Fruit fly (Drosophila melanogaster) whole organism, embryonic: Measurements from ENCODE around the gene nan.

ENCODE experiments used
- Ada2b ChIP-seq: fragments of 200-800 bp; sonication (Bioruptor generic); IDR thresholded peaks from 2 replicates; pipeline ENCODE4 v1.3.6; 2022; ENCODE audit warnings: missing biosample characterization, missing genetic modification characterization
- Asciz ChIP-seq: fragments of 200-800 bp; sonication (Bioruptor generic); optimal IDR thresholded peaks from 2 replicates; lab custom pipeline; 2017; ENCODE audit warnings: missing biosample characterization, mild to moderate bottlenecking, missing genetic modification characterization, missing genetic modification reagents
- CG10267 ChIP-seq: fragments of 200-800 bp; sonication (Bioruptor generic); optimal IDR thresholded peaks from 2 replicates; lab custom pipeline; 2018; ENCODE audit warnings: missing biosample characterization, mild to moderate bottlenecking, missing genetic modification characterization, moderate library complexity
- CG10979 ChIP-seq: fragments of 200-800 bp; sonication (Bioruptor generic); optimal IDR thresholded peaks from 2 replicates; lab custom pipeline; 2018; ENCODE audit warnings: missing biosample characterization, mild to moderate bottlenecking, missing genetic modification characterization, moderate library complexity
- CG11093 ChIP-seq: fragments of 200-800 bp; sonication (Bioruptor generic); IDR thresholded peaks from 3 replicates; pipeline ENCODE4 v1.3.6; 2022; ENCODE audit warnings: missing biosample characterization, missing genetic modification characterization
- CG11398 ChIP-seq: fragments of 200-800 bp; sonication (Bioruptor generic); optimal IDR thresholded peaks from 2 replicates; lab custom pipeline; 2016; ENCODE audit warnings: missing biosample characterization, missing genetic modification characterization
- CG12391 ChIP-seq: fragments of 200-800 bp; sonication (Bioruptor generic); optimal IDR thresholded peaks from 3 replicates; lab custom pipeline; 2018; ENCODE audit warnings: missing biosample characterization, mild to moderate bottlenecking, missing genetic modification characterization, moderate library complexity
- CG12942 ChIP-seq: fragments of 200-800 bp; sonication (Bioruptor generic); optimal IDR thresholded peaks from 3 replicates; lab custom pipeline; 2016; ENCODE audit warnings: missing biosample characterization, missing genetic modification characterization
- CG14710 ChIP-seq: fragments of 200-800 bp; sonication (Bioruptor generic); optimal IDR thresholded peaks from 3 replicates; lab custom pipeline; 2019; ENCODE audit warnings: missing biosample characterization, mild to moderate bottlenecking, missing genetic modification characterization, moderate library complexity
- CG15011 ChIP-seq: fragments of 200-800 bp; sonication (Bioruptor generic); optimal IDR thresholded peaks from 3 replicates; lab custom pipeline; 2018; ENCODE audit warnings: missing biosample characterization, mild to moderate bottlenecking, missing genetic modification characterization
- CG15514 ChIP-seq: fragments of 200-800 bp; sonication (Bioruptor generic); optimal IDR thresholded peaks from 3 replicates; lab custom pipeline; 2017; ENCODE audit warnings: missing biosample characterization, missing genetic modification characterization, mild to moderate bottlenecking, moderate library complexity, missing genetic modification reagents
- CG17186 ChIP-seq: fragments of 200-800 bp; sonication (Bioruptor generic); optimal IDR thresholded peaks from 3 replicates; lab custom pipeline; 2017; ENCODE audit warnings: missing biosample characterization, missing genetic modification reagents, missing genetic modification characterization
- CG17359 ChIP-seq: fragments of 200-800 bp; sonication (Bioruptor generic); optimal IDR thresholded peaks from 3 replicates; lab custom pipeline; 2018; ENCODE audit warnings: missing biosample characterization, mild to moderate bottlenecking, missing genetic modification characterization, moderate library complexity
- CG18476 ChIP-seq: fragments of 200-800 bp; sonication (Bioruptor generic); optimal IDR thresholded peaks from 2 replicates; lab custom pipeline; 2016; ENCODE audit warnings: missing biosample characterization, mild to moderate bottlenecking, missing genetic modification characterization
- CG18599 ChIP-seq: fragments of 200-800 bp; sonication (Bioruptor generic); optimal IDR thresholded peaks from 3 replicates; lab custom pipeline; 2017; ENCODE audit warnings: missing biosample characterization, missing genetic modification characterization, mild to moderate bottlenecking, moderate library complexity, missing genetic modification reagents
- CG3065 ChIP-seq: fragments of 200-800 bp; sonication (Bioruptor generic); optimal IDR thresholded peaks from 2 replicates; lab custom pipeline; 2016; ENCODE audit warnings: missing biosample characterization, missing genetic modification characterization
- CG33557 ChIP-seq: fragments of 200-800 bp; sonication (Bioruptor generic); optimal IDR thresholded peaks from 2 replicates; lab custom pipeline; 2019; ENCODE audit warnings: missing biosample characterization, mild to moderate bottlenecking, missing genetic modification characterization, moderate library complexity
- CG42726 ChIP-seq: fragments of 200-800 bp; sonication (Bioruptor generic); IDR thresholded peaks from 2 replicates; pipeline ENCODE4 v1.3.6; 2022; ENCODE audit warnings: missing biosample characterization, missing genetic modification characterization; ENCODE audit not compliant: partially characterized antibody
- CG4360 ChIP-seq: fragments of 200-800 bp; sonication (Bioruptor generic); IDR thresholded peaks from 2 replicates; pipeline ENCODE4 v1.3.6; 2022; ENCODE audit warnings: missing biosample characterization, missing genetic modification characterization
- CG4424 ChIP-seq: fragments of 200-800 bp; sonication (Bioruptor generic); optimal IDR thresholded peaks from 3 replicates; lab custom pipeline; 2016; ENCODE audit warnings: missing biosample characterization, missing genetic modification characterization
- CG4730 ChIP-seq: fragments of 200-800 bp; sonication (Bioruptor generic); IDR thresholded peaks from 2 replicates; pipeline ENCODE4 v1.3.6; 2022; ENCODE audit warnings: missing biosample characterization, missing genetic modification characterization
- CG4820 ChIP-seq: fragments of 200-800 bp; sonication (Bioruptor generic); optimal IDR thresholded peaks from 3 replicates; lab custom pipeline; 2016; ENCODE audit warnings: missing biosample characterization, missing genetic modification characterization
- CG4854 ChIP-seq: fragments of 200-800 bp; sonication (Bioruptor generic); optimal IDR thresholded peaks from 2 replicates; lab custom pipeline; 2016; ENCODE audit warnings: missing biosample characterization, missing genetic modification characterization, inconsistent platforms
- CG6854 ChIP-seq: fragments of 200-800 bp; sonication (Bioruptor generic); optimal IDR thresholded peaks from 3 replicates; lab custom pipeline; 2017; ENCODE audit warnings: missing biosample characterization, mild to moderate bottlenecking, missing genetic modification characterization
- CG7357 ChIP-seq: fragments of 200-800 bp; sonication (Bioruptor generic); IDR thresholded peaks from 3 replicates; pipeline ENCODE4 v1.3.6; 2022; ENCODE audit warnings: missing biosample characterization, missing genetic modification characterization
- CG7963 ChIP-seq: fragments of 200-800 bp; sonication (Bioruptor generic); IDR thresholded peaks from 3 replicates; pipeline ENCODE4 v1.3.6; 2022; ENCODE audit warnings: missing biosample characterization, missing genetic modification characterization; ENCODE audit not compliant: partially characterized antibody
- CG7987 ChIP-seq: fragments of 200-800 bp; sonication (Bioruptor generic); optimal IDR thresholded peaks from 2 replicates; lab custom pipeline; 2018; ENCODE audit warnings: missing biosample characterization, mild to moderate bottlenecking, missing genetic modification characterization, moderate library complexity
- CG8924 ChIP-seq: fragments of 200-800 bp; optimal IDR thresholded peaks from 3 replicates; lab custom pipeline; 2019; ENCODE audit warnings: missing biosample characterization, mild to moderate bottlenecking, missing genetic modification characterization, moderate library complexity
- CG9215 ChIP-seq: fragments of 200-800 bp; sonication (Bioruptor generic); IDR thresholded peaks from 2 replicates; pipeline ENCODE4 v1.3.6; 2022; ENCODE audit warnings: missing biosample characterization, missing genetic modification characterization
- CG9797 ChIP-seq: fragments of 200-800 bp; sonication (Bioruptor generic); optimal IDR thresholded peaks from 3 replicates; lab custom pipeline; 2018; ENCODE audit warnings: missing biosample characterization, mild to moderate bottlenecking, missing genetic modification characterization
- Dek ChIP-seq: fragments of 200-800 bp; sonication (Bioruptor generic); optimal IDR thresholded peaks from 3 replicates; lab custom pipeline; 2019; ENCODE audit warnings: missing biosample characterization, mild to moderate bottlenecking, missing genetic modification characterization, moderate library complexity
- Ets65A ChIP-seq: fragments of 200-800 bp; sonication (Bioruptor generic); peaks from one replicate; lab custom pipeline; 2016; ENCODE audit warnings: missing biosample characterization, missing genetic modification characterization
- Hr39 ChIP-seq: fragments of >200 bp; optimal IDR thresholded peaks from 2 replicates; lab custom pipeline; 2017
- Lpt ChIP-seq: fragments of >200 bp; optimal IDR thresholded peaks from 2 replicates; lab custom pipeline; 2018; ENCODE audit warnings: missing biosample characterization, missing genetic modification characterization
- MBD-R2 ChIP-seq: fragments of 200-800 bp; sonication (Bioruptor generic); IDR thresholded peaks from 2 replicates; pipeline ENCODE4 v1.3.6; 2022; ENCODE audit warnings: missing biosample characterization, missing genetic modification characterization
- MTF-1 ChIP-seq: fragments of 200-800 bp; sonication (Bioruptor generic); optimal IDR thresholded peaks from 2 replicates; lab custom pipeline; 2018; ENCODE audit warnings: missing biosample characterization, mild to moderate bottlenecking, missing genetic modification characterization, borderline replicate concordance
- Optix ChIP-seq: fragments of 200-800 bp; sonication (Bioruptor generic); IDR thresholded peaks from 3 replicates; pipeline ENCODE4 v1.3.6; 2022; ENCODE audit warnings: missing biosample characterization, missing genetic modification characterization
- Pdp1 ChIP-seq, 2 experiments: fragments of 200-800 bp; sonication (Bioruptor generic); optimal IDR thresholded peaks; 3 replicates each; lab custom pipeline; 2016; ENCODE audit warnings: missing biosample characterization in 2 of 2, missing genetic modification characterization in 2 of 2, mild to moderate bottlenecking in 1 of 2, moderate library complexity in 1 of 2
- Rfx ChIP-seq: fragments of 200-800 bp; sonication (Bioruptor generic); IDR thresholded peaks from 2 replicates; pipeline ENCODE4 v1.3.6; 2022; ENCODE audit warnings: missing biosample characterization, missing genetic modification characterization
- Side ChIP-seq: fragments of 200-800 bp; sonication (Bioruptor generic); optimal IDR thresholded peaks from 2 replicates; lab custom pipeline; 2016; ENCODE audit warnings: missing biosample characterization, missing genetic modification characterization
- Spps ChIP-seq: fragments of 200-800 bp; sonication (Bioruptor generic); optimal IDR thresholded peaks from 2 replicates; lab custom pipeline; 2018; ENCODE audit warnings: missing biosample characterization, mild to moderate bottlenecking, missing genetic modification characterization
- Stat92E ChIP-seq, 3 experiments: fragments of >200 bp in 2 of 3; fragments of 200-800 bp in 1 of 3; sonication (Bioruptor generic) in 1 of 3; optimal IDR thresholded peaks; 2 replicates each; lab custom pipeline; 2017 to 2019; ENCODE audit warnings: missing biosample characterization in 3 of 3, missing genetic modification characterization in 3 of 3, mild to moderate bottlenecking in 1 of 3, moderate library complexity in 1 of 3
- bcd ChIP-seq: fragments of 200-800 bp; sonication (Bioruptor generic); optimal IDR thresholded peaks from 2 replicates; lab custom pipeline; 2017; ENCODE audit warnings: missing biosample characterization, mild to moderate bottlenecking, missing genetic modification characterization
- cas ChIP-seq: fragments of 200-800 bp; sonication (Bioruptor generic); IDR thresholded peaks from 2 replicates; pipeline ENCODE4 v1.3.6; 2022; ENCODE audit warnings: missing biosample characterization, missing genetic modification characterization
- dpn ChIP-seq, 2 experiments: fragments of 200-800 bp; sonication (Bioruptor generic); optimal IDR thresholded peaks; 3 replicates each; lab custom pipeline; 2016; ENCODE audit warnings: missing biosample characterization in 2 of 2, missing genetic modification characterization in 2 of 2
- en ChIP-seq: fragments of 200-800 bp; sonication (Bioruptor generic); optimal IDR thresholded peaks from 2 replicates; lab custom pipeline; 2016; ENCODE audit warnings: missing biosample characterization, missing genetic modification characterization
- ewg ChIP-seq: fragments of 200-800 bp; sonication (Bioruptor generic); optimal IDR thresholded peaks from 3 replicates; lab custom pipeline; 2017; ENCODE audit warnings: mild to moderate bottlenecking, missing biosample characterization, missing genetic modification reagents, missing genetic modification characterization
- kay ChIP-seq: fragments of 200-800 bp; sonication (Bioruptor generic); optimal IDR thresholded peaks from 2 replicates; lab custom pipeline; 2016; ENCODE audit warnings: missing biosample characterization, missing genetic modification characterization
- sr ChIP-seq: fragments of 200-800 bp; sonication (Bioruptor generic); IDR thresholded peaks from 3 replicates; pipeline ENCODE4 v1.3.6; 2022; ENCODE audit warnings: missing biosample characterization, missing genetic modification characterization
- unpg ChIP-seq: fragments of 200-800 bp; sonication (Bioruptor generic); optimal IDR thresholded peaks from 3 replicates; lab custom pipeline; 2018; ENCODE audit warnings: missing biosample characterization, mild to moderate bottlenecking, missing genetic modification characterization, moderate library complexity
- yki ChIP-seq: fragments of >200 bp; optimal IDR thresholded peaks from 3 replicates; lab custom pipeline; 2018
- zf30C ChIP-seq: fragments of 200-800 bp; sonication (Bioruptor generic); optimal IDR thresholded peaks from 3 replicates; lab custom pipeline; 2018; ENCODE audit warnings: missing biosample characterization, mild to moderate bottlenecking, missing genetic modification characterization

Gene nan

DNA sequence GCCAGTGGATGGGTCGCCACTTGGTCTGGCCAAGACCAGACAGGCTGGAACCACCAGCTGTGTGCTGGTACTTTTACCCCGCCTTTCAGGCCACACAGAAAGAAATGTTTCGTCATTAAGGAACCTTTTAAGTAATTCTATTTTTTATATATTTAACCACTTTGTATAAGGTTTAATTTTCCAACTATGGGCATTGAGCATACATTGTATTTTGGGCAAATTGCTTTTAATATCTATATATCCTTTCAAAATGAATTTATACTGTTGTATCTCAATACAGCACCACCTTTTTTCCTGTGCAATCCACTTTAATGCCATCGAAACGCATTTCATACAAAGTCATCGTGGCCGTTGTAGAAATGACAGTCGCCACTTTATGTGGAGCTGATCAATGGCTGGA lies 43.1 kb downstream of the nan start (continued):
- TF ChIP-seq CG7357 (GFP tag; lab: Robert Waterston, UW) (no peak), CG3065 (no peak), CG18599 (GFP tag; lab: Kevin White, UChicago) (no peak), Hr39 (lab: Kevin White, UChicago) (no peak), CG18476 (GFP tag; lab: Kevin White, UChicago) (no peak), en (GFP tag; lab: Kevin White, UChicago) (no peak), zf30C (GFP tag; lab: Kevin White, UChicago) (peak; percentile 48), unpg (peak; percentile 26), Pdp1 (GFP tag; optimal IDR thresholded peaks at IDR 0.05; lab: Kevin White, UChicago) (no peak), Optix (GFP tag; lab: Robert Waterston, UW) (no peak), dpn (GFP tag; optimal IDR thresholded peaks at IDR 0.05; lab: Kevin White, UChicago) (no peak), yki (lab: Kevin White, UChicago) (no peak), Spps (tag; lab: Kevin White, UChicago) (peak; percentile 10), Ets65A (GFP tag; lab: Kevin White, UChicago) (peak; percentile 62), Stat92E (GFP tag; optimal IDR thresholded peaks at IDR 0.05; lab: Kevin White, UChicago) (no peak), CG15011 (peak; percentile 5), CG9215 (no peak), Lpt (GFP tag; lab: Kevin White, UChicago) (no peak), CG42726 (no peak), Dek (tag; lab: Kevin White, UChicago) (no peak), CG4854 (GFP tag; lab: Kevin White, UChicago) (no peak), CG11093 (GFP tag; lab: Robert Waterston, UW) (no peak), CG9797 (GFP tag; lab: Kevin White, UChicago) (no peak), CG17359 (tag; lab: Kevin White, UChicago) (peak; percentile 13), sr (GFP tag; lab: Robert Waterston, UW) (no peak), CG14710 (tag; lab: Kevin White, UChicago) (peak; percentile 54), Rfx (GFP tag; lab: Robert Waterston, UW) (no peak), CG33557 (no peak), CG12391 (tag; lab: Kevin White, UChicago) (peak; percentile 21), CG10267 (tag; lab: Kevin White, UChicago) (peak; percentile 36), CG8924 (peak; percentile 3), CG4424 (GFP tag; lab: Kevin White, UChicago) (peak; percentile 13), cas (no peak), bcd (no peak), CG17186 (GFP tag; lab: Kevin White, UChicago) (no peak), CG10979 (tag; lab: Kevin White, UChicago) (peak; percentile 70), ewg (GFP tag; lab: Kevin White, UChicago) (no peak), CG4730 (GFP tag; lab: Robert Waterston, UW) (no peak), CG11398 (GFP tag; lab: Kevin White, UChicago) (no peak), MTF-1 (GFP tag; lab: Kevin White, UChicago) (no peak), Ada2b (no peak), CG4820 (GFP tag; lab: Kevin White, UChicago) (peak; percentile 6), Side (GFP tag; lab: Kevin White, UChicago) (no peak), CG7963 (GFP tag; lab: Robert Waterston, UW) (no peak), Asciz (GFP tag; lab: Kevin White, UChicago) (no peak), CG12942 (GFP tag; lab: Kevin White, UChicago) (no peak), CG6854 (GFP tag; lab: Kevin White, UChicago) (no peak), MBD-R2 (GFP tag; lab: Robert Waterston, UW) (no peak), CG4360 (GFP tag; lab: Robert Waterston, UW) (no peak), kay (GFP tag; lab: Kevin White, UChicago) (no peak), CG15514 (GFP tag; lab: Kevin White, UChicago) (no peak), CG7987 (no peak)
